Fruit fly (Drosophila melanogaster) whole organism, embryonic: ENCODE data around the gene CG15764.

Experiments
- Atf-2 ChIP-seq: fragments of 200-800 bp; sonication (Bioruptor generic); optimal IDR thresholded peaks from 2 replicates; lab custom pipeline; 2016; ENCODE audit warnings: missing biosample characterization, missing genetic modification characterization
- Atf6 ChIP-seq: fragments of 200-800 bp; sonication (Bioruptor generic); IDR thresholded peaks from 2 replicates; pipeline ENCODE4 v1.3.6; 2022; ENCODE audit warnings: missing biosample characterization, missing genetic modification characterization
- CG10462 ChIP-seq: fragments of 200-800 bp; sonication (Bioruptor generic); optimal IDR thresholded peaks from 2 replicates; lab custom pipeline; 2016; ENCODE audit warnings: missing biosample characterization, missing genetic modification characterization
- CG11456 ChIP-seq: fragments of 200-800 bp; sonication (Bioruptor generic); IDR thresholded peaks from 3 replicates; pipeline ENCODE4 v1.3.6; 2022; ENCODE audit warnings: missing biosample characterization, missing genetic modification characterization
- CG11696 ChIP-seq: fragments of 200-800 bp; sonication (Bioruptor generic); IDR thresholded peaks from 2 replicates; pipeline ENCODE4 v1.3.6; 2022; ENCODE audit warnings: missing biosample characterization, missing genetic modification characterization
- CG11723 ChIP-seq: fragments of 200-800 bp; sonication (Bioruptor generic); optimal IDR thresholded peaks from 2 replicates; lab custom pipeline; 2017; ENCODE audit warnings: missing biosample characterization, mild to moderate bottlenecking, missing genetic modification characterization
- CG14050 ChIP-seq: fragments of 200-800 bp; sonication (Bioruptor generic); IDR thresholded peaks from 3 replicates; pipeline ENCODE4 v1.3.6; 2022; ENCODE audit warnings: missing biosample characterization, missing genetic modification characterization
- CG17359 ChIP-seq: fragments of 200-800 bp; sonication (Bioruptor generic); optimal IDR thresholded peaks from 3 replicates; lab custom pipeline; 2018; ENCODE audit warnings: missing biosample characterization, mild to moderate bottlenecking, missing genetic modification characterization, moderate library complexity
- CG17612 ChIP-seq: fragments of 200-800 bp; sonication (Bioruptor generic); IDR thresholded peaks from 2 replicates; pipeline ENCODE4 v1.3.6; 2022; ENCODE audit warnings: missing biosample characterization, missing genetic modification characterization
- CG1832 ChIP-seq: fragments of 200-800 bp; sonication (Bioruptor generic); optimal IDR thresholded peaks from 2 replicates; lab custom pipeline; 2017; ENCODE audit warnings: missing biosample characterization, mild to moderate bottlenecking, missing genetic modification characterization, inconsistent platforms
- CG2202 ChIP-seq: fragments of 200-800 bp; sonication (Bioruptor generic); optimal IDR thresholded peaks from 2 replicates; lab custom pipeline; 2018; ENCODE audit warnings: missing biosample characterization, mild to moderate bottlenecking, missing genetic modification characterization
- CG3847 ChIP-seq: fragments of 200-800 bp; sonication (Bioruptor generic); IDR thresholded peaks from 2 replicates; pipeline ENCODE4 v1.3.6; 2022; ENCODE audit warnings: missing biosample characterization, missing genetic modification characterization
- CG4404 ChIP-seq: fragments of 200-800 bp; sonication (Bioruptor generic); IDR thresholded peaks from 2 replicates; pipeline ENCODE4 v1.3.6; 2022; ENCODE audit warnings: missing biosample characterization, missing genetic modification characterization
- CG4730 ChIP-seq: fragments of 200-800 bp; sonication (Bioruptor generic); IDR thresholded peaks from 2 replicates; pipeline ENCODE4 v1.3.6; 2022; ENCODE audit warnings: missing biosample characterization, missing genetic modification characterization
- CG5180 ChIP-seq: fragments of 200-800 bp; sonication (Bioruptor generic); optimal IDR thresholded peaks from 3 replicates; lab custom pipeline; 2017; ENCODE audit warnings: missing biosample characterization, missing genetic modification characterization, mild to moderate bottlenecking, moderate library complexity, missing genetic modification reagents
- CG6254 ChIP-seq: fragments of 200-800 bp; sonication (Bioruptor generic); optimal IDR thresholded peaks from 3 replicates; lab custom pipeline; 2017; ENCODE audit warnings: mild to moderate bottlenecking, missing biosample characterization, missing genetic modification reagents, missing genetic modification characterization
- CG7372 ChIP-seq: fragments of 200-800 bp; sonication (Bioruptor generic); IDR thresholded peaks from 2 replicates; pipeline ENCODE4 v1.3.6; 2022; ENCODE audit warnings: missing biosample characterization, missing genetic modification characterization
- CG8478 ChIP-seq: fragments of >200 bp; optimal IDR thresholded peaks from 2 replicates; lab custom pipeline; 2018
- E2f1 ChIP-seq: fragments of 200-800 bp; sonication (Bioruptor generic); IDR thresholded peaks from 2 replicates; pipeline ENCODE4 v1.3.6; 2022; ENCODE audit warnings: missing biosample characterization, missing genetic modification characterization
- E2f2 ChIP-seq: fragments of 200-800 bp; sonication (Bioruptor generic); IDR thresholded peaks from 2 replicates; pipeline ENCODE4 v1.3.6; 2022; ENCODE audit warnings: missing biosample characterization, missing genetic modification characterization
- Gsc ChIP-seq: fragments of 200-800 bp; sonication (Bioruptor generic); IDR thresholded peaks from 2 replicates; pipeline ENCODE4 v1.3.6; 2022; ENCODE audit warnings: missing biosample characterization, missing genetic modification characterization
- HLH3B ChIP-seq: fragments of 200-800 bp; sonication (Bioruptor generic); IDR thresholded peaks from 2 replicates; pipeline ENCODE4 v1.3.6; 2022; ENCODE audit warnings: missing biosample characterization, missing genetic modification characterization
- Hmx ChIP-seq: fragments of 200-800 bp; sonication (Bioruptor generic); optimal IDR thresholded peaks from 2 replicates; lab custom pipeline; 2016; ENCODE audit warnings: missing biosample characterization, missing genetic modification characterization
- Jarid2 ChIP-seq: fragments of 200-800 bp; sonication (Bioruptor generic); optimal IDR thresholded peaks from 3 replicates; lab custom pipeline; 2017; ENCODE audit warnings: mild to moderate bottlenecking, missing biosample characterization, missing genetic modification reagents, missing genetic modification characterization
- Lim3 ChIP-seq: fragments of 200-800 bp; sonication (Bioruptor generic); IDR thresholded peaks from 2 replicates; pipeline ENCODE4 v1.3.6; 2022; ENCODE audit warnings: missing biosample characterization, missing genetic modification characterization
- Meics ChIP-seq: fragments of 200-800 bp; sonication (Bioruptor generic); optimal IDR thresholded peaks from 2 replicates; lab custom pipeline; 2017; ENCODE audit warnings: missing biosample characterization, mild to moderate bottlenecking, missing genetic modification characterization
- Neu2 ChIP-seq: fragments of 200-800 bp; sonication (Bioruptor generic); optimal IDR thresholded peaks from 3 replicates; lab custom pipeline; 2016; ENCODE audit warnings: missing biosample characterization, missing genetic modification characterization, borderline replicate concordance
- Ravus ChIP-seq: fragments of 200-800 bp; sonication (Bioruptor generic); IDR thresholded peaks from 2 replicates; pipeline ENCODE4 v1.3.6; 2022; ENCODE audit warnings: missing biosample characterization, missing genetic modification characterization
- Sin3A ChIP-seq: fragments of >200 bp; optimal IDR thresholded peaks from 2 replicates; lab custom pipeline; 2018
- Sox100B ChIP-seq: fragments of 200-800 bp; sonication (Bioruptor generic); optimal IDR thresholded peaks from 3 replicates; lab custom pipeline; 2018; ENCODE audit warnings: missing biosample characterization, mild to moderate bottlenecking, missing genetic modification characterization
- Sox102F ChIP-seq: fragments of 200-800 bp; sonication (Bioruptor generic); optimal IDR thresholded peaks from 2 replicates; lab custom pipeline; 2018; ENCODE audit warnings: missing biosample characterization, mild to moderate bottlenecking, missing genetic modification characterization, moderate library complexity
- amos ChIP-seq: fragments of 200-800 bp; sonication (Bioruptor generic); IDR thresholded peaks from 2 replicates; pipeline ENCODE4 v1.3.6; 2022; ENCODE audit warnings: missing biosample characterization, missing genetic modification characterization; ENCODE audit not compliant: partially characterized antibody
- ara ChIP-seq: fragments of 200-800 bp; sonication (Bioruptor generic); IDR thresholded peaks from 2 replicates; pipeline ENCODE4 v1.3.6; 2022; ENCODE audit warnings: missing biosample characterization, missing genetic modification characterization
- ase ChIP-seq: fragments of 200-800 bp; sonication (Bioruptor generic); IDR thresholded peaks from 3 replicates; pipeline ENCODE4 v1.3.6; 2022; ENCODE audit warnings: missing biosample characterization, missing genetic modification characterization
- dan ChIP-seq: fragments of 200-800 bp; sonication (Bioruptor generic); IDR thresholded peaks from 2 replicates; pipeline ENCODE4 v1.3.6; 2022; ENCODE audit warnings: missing biosample characterization, missing genetic modification characterization
- fd102C ChIP-seq: fragments of 200-800 bp; sonication (Bioruptor generic); optimal IDR thresholded peaks from 2 replicates; lab custom pipeline; 2018; ENCODE audit warnings: missing biosample characterization, mild to moderate bottlenecking, missing genetic modification characterization, moderate library complexity
- fd3F ChIP-seq: fragments of 200-800 bp; sonication (Bioruptor generic); optimal IDR thresholded peaks from 2 replicates; lab custom pipeline; 2018; ENCODE audit warnings: missing biosample characterization, mild to moderate bottlenecking, missing genetic modification characterization, moderate library complexity
- ham ChIP-seq: fragments of 200-800 bp; sonication (Bioruptor generic); IDR thresholded peaks from 2 replicates; pipeline ENCODE4 v1.3.6; 2022; ENCODE audit warnings: missing biosample characterization, missing genetic modification characterization
- inv ChIP-seq: fragments of 200-800 bp; sonication (Bioruptor generic); IDR thresholded peaks from 2 replicates; pipeline ENCODE4 v1.3.6; 2022; ENCODE audit warnings: missing biosample characterization, missing genetic modification characterization; ENCODE audit not compliant: partially characterized antibody
- mld ChIP-seq: fragments of 200-800 bp; sonication (Bioruptor generic); IDR thresholded peaks from 3 replicates; pipeline ENCODE4 v1.3.6; 2022; ENCODE audit warnings: missing biosample characterization, missing genetic modification characterization; ENCODE audit not compliant: partially characterized antibody
- otp ChIP-seq: fragments of 200-800 bp; sonication (Bioruptor generic); IDR thresholded peaks from 3 replicates; pipeline ENCODE4, ENCODE4 v1.3.6; 2022; ENCODE audit warnings: missing biosample characterization, missing genetic modification characterization
- rib ChIP-seq: fragments of 200-800 bp; sonication (Bioruptor generic); IDR thresholded peaks from 2 replicates; pipeline ENCODE4 v1.3.6; 2022; ENCODE audit warnings: missing biosample characterization, missing genetic modification characterization
- run ChIP-seq: fragments of 200-800 bp; sonication (Bioruptor generic); optimal IDR thresholded peaks from 3 replicates; lab custom pipeline; 2018; ENCODE audit warnings: missing biosample characterization, mild to moderate bottlenecking, missing genetic modification characterization
- scrt ChIP-seq: fragments of 200-800 bp; sonication (Bioruptor generic); optimal IDR thresholded peaks from 2 replicates; lab custom pipeline; 2018; ENCODE audit warnings: missing biosample characterization, mild to moderate bottlenecking, missing genetic modification characterization, moderate library complexity
- slbo ChIP-seq: fragments of 200-800 bp; sonication (Bioruptor generic); IDR thresholded peaks from 2 replicates; pipeline ENCODE4 v1.3.6; 2022; ENCODE audit warnings: missing biosample characterization, missing genetic modification characterization
- so ChIP-seq: fragments of 200-800 bp; sonication (Bioruptor generic); IDR thresholded peaks from 3 replicates; pipeline ENCODE4 v1.3.6; 2022; ENCODE audit warnings: missing biosample characterization, missing genetic modification characterization
- sqz ChIP-seq: fragments of 200-800 bp; sonication (Bioruptor generic); optimal IDR thresholded peaks from 3 replicates; lab custom pipeline; 2018; ENCODE audit warnings: missing biosample characterization, mild to moderate bottlenecking, missing genetic modification characterization
- stwl ChIP-seq: fragments of 200-800 bp; sonication (Bioruptor generic); optimal IDR thresholded peaks from 3 replicates; lab custom pipeline; 2018; ENCODE audit warnings: missing biosample characterization, mild to moderate bottlenecking, missing genetic modification characterization, moderate library complexity
- tin ChIP-seq: fragments of 200-800 bp; sonication (Bioruptor generic); optimal IDR thresholded peaks from 3 replicates; lab custom pipeline; 2016; ENCODE audit warnings: missing biosample characterization, missing genetic modification characterization
- vvl ChIP-seq: fragments of 200-800 bp; sonication (Bioruptor generic); IDR thresholded peaks from 2 replicates; pipeline ENCODE4 v1.3.6; 2022; ENCODE audit warnings: missing biosample characterization, missing genetic modification characterization
- wor ChIP-seq: fragments of 200-800 bp; sonication (Bioruptor generic); IDR thresholded peaks from 2 replicates; pipeline ENCODE4 v1.3.6; 2022; ENCODE audit warnings: missing biosample characterization, missing genetic modification characterization
- zen2 ChIP-seq: fragments of 200-800 bp; sonication (Bioruptor generic); IDR thresholded peaks from 3 replicates; pipeline ENCODE4 v1.3.6; 2022; ENCODE audit warnings: missing biosample characterization, missing genetic modification characterization; ENCODE audit not compliant: partially characterized antibody
- zf30C ChIP-seq: fragments of 200-800 bp; sonication (Bioruptor generic); optimal IDR thresholded peaks from 3 replicates; lab custom pipeline; 2018; ENCODE audit warnings: missing biosample characterization, mild to moderate bottlenecking, missing genetic modification characterization

Gene CG15764

DNA sequence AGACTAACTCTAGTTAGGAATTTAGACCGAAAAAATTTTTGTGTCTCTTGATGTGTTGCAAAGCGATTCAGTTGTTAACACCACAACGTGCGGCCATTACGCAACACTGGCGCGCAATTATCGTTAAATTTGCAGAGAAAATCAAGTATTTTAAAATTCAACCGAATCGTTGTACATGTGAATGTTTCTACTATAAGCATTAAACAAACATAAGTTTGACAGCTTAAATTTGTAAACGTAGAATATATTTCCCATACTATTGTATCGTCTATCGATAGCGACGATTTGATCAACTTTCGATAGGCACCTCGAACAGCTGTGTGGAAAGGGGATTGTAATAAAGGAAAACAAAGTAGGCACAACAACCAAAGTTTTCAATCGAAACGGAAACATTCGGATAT lies 10.6 kb downstream of the CG15764 start, which contains the start of the genes Usp30 and CG16721 (continued):
- TF ChIP-seq CG10462 (GFP tag; lab: Kevin White, UChicago) (peak; percentile 0), Neu2 (GFP tag; lab: Kevin White, UChicago) (no peak), stwl (peak; percentile 96), Sox102F (no peak), CG17359 (tag; lab: Kevin White, UChicago) (peak; percentile 24), Meics (GFP tag; lab: Kevin White, UChicago) (peak; percentile 26), ara (GFP tag; lab: Robert Waterston, UW) (no peak), CG11456 (peak; percentile 42; the same call in 1 of the 3 replicates), Ravus (GFP tag; lab: Robert Waterston, UW) (no peak), zf30C (GFP tag; lab: Kevin White, UChicago) (no peak), Jarid2 (GFP tag; lab: Kevin White, UChicago) (no peak), Atf-2 (GFP tag; lab: Kevin White, UChicago) (no peak), mld (GFP tag; lab: Robert Waterston, UW) (peak; percentile 59; the same call in 1 of the 3 replicates), Sin3A (lab: Kevin White, UChicago) (peak; percentile 60), CG4730 (GFP tag; lab: Robert Waterston, UW) (no peak), CG1832 (GFP tag; lab: Kevin White, UChicago) (no peak), wor (GFP tag; lab: Robert Waterston, UW) (no peak), CG8478 (lab: Kevin White, UChicago) (no peak), so (no peak), rib (GFP tag; lab: Robert Waterston, UW) (no peak), dan (no peak), Hmx (GFP tag; lab: Kevin White, UChicago) (no peak), E2f1 (no peak), ase (GFP tag; lab: Robert Waterston, UW) (no peak), Gsc (GFP tag; lab: Robert Waterston, UW) (no peak), amos (GFP tag; lab: Robert Waterston, UW) (peak; percentile 67), CG5180 (GFP tag; lab: Kevin White, UChicago) (no peak), CG3847 (GFP tag; lab: Robert Waterston, UW) (peak; percentile 54), fd102C (GFP tag; lab: Kevin White, UChicago) (no peak), CG2202 (no peak), Lim3 (GFP tag; lab: Robert Waterston, UW) (no peak), tin (GFP tag; lab: Kevin White, UChicago) (peak; percentile 37), CG6254 (no peak), ham (GFP tag; lab: Robert Waterston, UW) (no peak), CG14050 (GFP tag; lab: Robert Waterston, UW) (no peak), HLH3B (GFP tag; lab: Robert Waterston, UW) (no peak), CG11696 (no peak), inv (peak; percentile 46), sqz (no peak), otp (GFP tag; lab: Robert Waterston, UW) (no peak), CG7372 (GFP tag; lab: Robert Waterston, UW) (no peak), Sox100B (GFP tag; lab: Kevin White, UChicago) (no peak), Atf6 (no peak), CG4404 (GFP tag; lab: Robert Waterston, UW) (no peak), vvl (GFP tag; lab: Robert Waterston, UW) (peak; percentile 74), slbo (GFP tag; lab: Robert Waterston, UW) (peak; percentile 45), fd3F (GFP tag; lab: Kevin White, UChicago) (peak; percentile 17), CG11723 (GFP tag; lab: Kevin White, UChicago) (no peak), zen2 (GFP tag; lab: Robert Waterston, UW) (peak; percentile 47; the same call in 1 of the 3 replicates), E2f2 (GFP tag; lab: Robert Waterston, UW) (peak; percentile 46), scrt (GFP tag; lab: Kevin White, UChicago) (no peak), CG17612 (no peak), run (tag; lab: Kevin White, UChicago) (no peak)
